Worm (Caenorhabditis elegans) whole organism, late embryonic: ENCODE results near the gene F28B1.9.

ENCODE experiments used
- ama-1 ChIP-seq: fragments of 150-350 bp; optimal IDR thresholded peaks from 2 replicates; lab custom pipeline; 2014
- ets-4 ChIP-seq: sonication (generic microtip); optimal IDR thresholded peaks from 2 replicates; lab custom pipeline; 2016; ENCODE audit warnings: missing genetic modification characterization, missing compliant biosample characterization

ce11 chrV:17044500-17044899, 17.2 kb upstream of the F28B1.9 start, which contains the start of gene F28B1.2:
- TF ChIP-seq ets-4 (tag; lab: Kevin White, UChicago) (no peak), ama-1 (lab: Kevin White, UChicago) (no peak)
